Worm (Caenorhabditis elegans) whole organism, mixed stage, embryonic: ENCODE measurements around the gene C09F12.3.
A peak's percentile ranks its signal among the peaks of the same experiment; 100 is the strongest.

Experiments
- M03D4.4 ChIP-seq: sonication (generic microtip); optimal IDR thresholded peaks from 2 replicates; lab custom pipeline; 2017; ENCODE audit warnings: mild to moderate bottlenecking, missing genetic modification characterization, missing compliant biosample characterization
- bed-3 ChIP-seq: fragments of 200-800 bp; sonication (Bioruptor generic); optimal IDR thresholded peaks from 3 replicates; lab custom pipeline; 2018; ENCODE audit warnings: mild to moderate bottlenecking, missing genetic modification characterization, moderate library complexity, missing compliant biosample characterization
- blmp-1 ChIP-seq: fragments of 150-350 bp; optimal IDR thresholded peaks from 2 replicates; lab custom pipeline; 2014; ENCODE audit warnings: missing biosample characterization, missing genetic modification characterization
- ceh-39 ChIP-seq: fragments of 150-350 bp; optimal IDR thresholded peaks from 2 replicates; lab custom pipeline; 2014; ENCODE audit warnings: missing biosample characterization, missing genetic modification characterization
- ceh-43 ChIP-seq: fragments of 200-800 bp; sonication (Bioruptor generic); optimal IDR thresholded peaks from 2 replicates; lab custom pipeline; 2018; ENCODE audit warnings: mild to moderate bottlenecking, missing genetic modification characterization, moderate library complexity, missing compliant biosample characterization
- ceh-83 ChIP-seq: fragments of 200-800 bp; sonication (Bioruptor generic); optimal IDR thresholded peaks from 2 replicates; lab custom pipeline; 2018; ENCODE audit warnings: mild to moderate bottlenecking, missing genetic modification characterization, missing compliant biosample characterization
- ces-1 ChIP-seq: fragments of 150-350 bp; optimal IDR thresholded peaks from 2 replicates; lab custom pipeline; 2014; ENCODE audit warnings: missing biosample characterization, missing genetic modification reagents, missing genetic modification characterization
- drap-1 ChIP-seq: fragments of 200-800 bp; sonication (Bioruptor generic); optimal IDR thresholded peaks from 3 replicates; lab custom pipeline; 2018; ENCODE audit warnings: mild to moderate bottlenecking, missing genetic modification characterization, missing compliant biosample characterization
- elt-1 ChIP-seq: sonication (generic microtip); optimal IDR thresholded peaks from 2 replicates; lab custom pipeline; 2017; ENCODE audit warnings: missing genetic modification characterization, mild to moderate bottlenecking, missing compliant biosample characterization, antibody characterized with exemption, moderate library complexity, borderline replicate concordance; ENCODE audit not compliant: insufficient read depth
- elt-3 ChIP-seq: fragments of 150-350 bp; optimal IDR thresholded peaks from 2 replicates; lab custom pipeline; 2014; ENCODE audit warnings: missing biosample characterization, missing genetic modification characterization
- flh-1 ChIP-seq: fragments of 200-800 bp; sonication (Bioruptor generic); optimal IDR thresholded peaks from 2 replicates; lab custom pipeline; 2018; ENCODE audit warnings: mild to moderate bottlenecking, missing genetic modification characterization, moderate library complexity, missing compliant biosample characterization
- ham-2 ChIP-seq: fragments of 200-800 bp; sonication (Bioruptor generic); optimal IDR thresholded peaks from 2 replicates; lab custom pipeline; 2018; ENCODE audit warnings: mild to moderate bottlenecking, missing genetic modification characterization, missing compliant biosample characterization
- hlh-1 ChIP-seq: fragments of 150-350 bp; optimal IDR thresholded peaks from 2 replicates; lab custom pipeline; 2014; ENCODE audit warnings: missing biosample characterization, missing genetic modification reagents, missing genetic modification characterization
- lin-13 ChIP-seq: fragments of 150-350 bp; optimal IDR thresholded peaks from 2 replicates; lab custom pipeline; 2014; ENCODE audit warnings: missing biosample characterization, missing genetic modification characterization
- lsy-2 ChIP-seq: fragments of 150-350 bp; optimal IDR thresholded peaks from 2 replicates; lab custom pipeline; 2014; ENCODE audit warnings: missing biosample characterization, missing genetic modification characterization
- mab-5 ChIP-seq: fragments of 150-350 bp; optimal IDR thresholded peaks from 2 replicates; lab custom pipeline; 2014; ENCODE audit warnings: missing biosample characterization, missing genetic modification characterization
- mls-2 ChIP-seq: sonication (generic microtip); optimal IDR thresholded peaks from 2 replicates; lab custom pipeline; 2016; ENCODE audit warnings: mild to moderate bottlenecking, missing genetic modification characterization, moderate library complexity, missing compliant biosample characterization
- nhr-12 ChIP-seq: fragments of 150-350 bp; optimal IDR thresholded peaks from 2 replicates; lab custom pipeline; 2014; ENCODE audit warnings: missing biosample characterization, missing genetic modification characterization
- nhr-2 ChIP-seq: fragments of 150-350 bp; optimal IDR thresholded peaks from 2 replicates; lab custom pipeline; 2014; ENCODE audit warnings: missing biosample characterization, missing genetic modification characterization
- nhr-237 ChIP-seq: fragments of 150-350 bp; optimal IDR thresholded peaks from 2 replicates; lab custom pipeline; 2014; ENCODE audit warnings: missing biosample characterization, missing genetic modification characterization
- nhr-28 ChIP-seq: fragments of 150-350 bp; optimal IDR thresholded peaks from 2 replicates; lab custom pipeline; 2014; ENCODE audit warnings: missing biosample characterization, missing genetic modification characterization
- pha-4 ChIP-seq: fragments of 150-350 bp; optimal IDR thresholded peaks from 2 replicates; lab custom pipeline; 2018; ENCODE audit warnings: missing biosample characterization, missing genetic modification reagents, missing genetic modification characterization
- snpc-4 ChIP-seq: fragments of 150-350 bp; optimal IDR thresholded peaks from 2 replicates; lab custom pipeline; 2014; ENCODE audit warnings: missing biosample characterization, missing genetic modification characterization
- sptf-1 ChIP-seq: sonication (generic microtip); optimal IDR thresholded peaks from 2 replicates; lab custom pipeline; 2017; ENCODE audit warnings: mild to moderate bottlenecking, missing genetic modification characterization, moderate library complexity, missing compliant biosample characterization
- tbx-8 ChIP-seq: fragments of 200-800 bp; sonication (Bioruptor generic); optimal IDR thresholded peaks from 2 replicates; lab custom pipeline; 2018; ENCODE audit warnings: mild to moderate bottlenecking, missing genetic modification characterization, moderate library complexity, missing compliant biosample characterization
- unc-120 ChIP-seq: sonication (generic microtip); optimal IDR thresholded peaks from 2 replicates; lab custom pipeline; 2017; ENCODE audit warnings: missing genetic modification characterization, missing compliant biosample characterization; ENCODE audit not compliant: poor library complexity, severe bottlenecking
- unc-39 ChIP-seq: fragments of 150-350 bp; optimal IDR thresholded peaks from 2 replicates; lab custom pipeline; 2014; ENCODE audit warnings: missing biosample characterization, missing genetic modification characterization
- unc-62 ChIP-seq: fragments of 150-350 bp; optimal IDR thresholded peaks from 2 replicates; lab custom pipeline; 2014; ENCODE audit warnings: missing biosample characterization, missing genetic modification reagents, missing genetic modification characterization
- zip-8 ChIP-seq: fragments of 150-350 bp; optimal IDR thresholded peaks from 2 replicates; lab custom pipeline; 2014; ENCODE audit warnings: missing biosample characterization, missing genetic modification characterization
- ztf-11 ChIP-seq: fragments of 150-350 bp; optimal IDR thresholded peaks from 2 replicates; lab custom pipeline; 2014; ENCODE audit warnings: missing biosample characterization, missing genetic modification characterization

The C09F12.3 gene

DNA sequence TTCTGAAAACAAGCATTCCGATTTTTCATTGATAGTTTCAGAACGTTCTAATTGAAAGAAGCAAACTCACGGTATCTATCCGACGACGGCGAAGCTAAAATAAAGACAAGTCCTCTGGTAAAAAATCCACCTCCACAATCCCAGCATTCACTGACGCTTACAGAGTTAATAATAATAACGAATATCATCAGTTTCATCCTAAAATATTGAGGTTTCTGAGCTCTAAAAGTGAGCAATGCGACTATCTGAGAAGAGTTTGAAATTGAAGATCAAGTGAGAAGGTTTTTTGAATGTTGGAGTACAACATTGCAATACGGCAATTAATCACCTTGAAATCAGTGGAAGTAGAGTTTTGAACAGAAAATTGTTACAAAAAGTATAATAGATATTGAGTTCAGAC lies 33.8 kb upstream of the C09F12.3 start, which contains the start of gene W04G3.12:
W04G3.12 (minus strand) TSS at position 311 of the 400 bp plus-strand sequence.
- no peak for TF ChIP-seq drap-1
- TF ChIP-seq nhr-28 (tag; lab: Kevin White, UChicago), result no peak
- no peak for TF ChIP-seq ces-1 (GFP tag; lab: Kevin White, UChicago)
- no peak for TF ChIP-seq bed-3
- TF ChIP-seq unc-62 (GFP tag; lab: Kevin White, UChicago), result no peak
- no peak for TF ChIP-seq flh-1 (GFP tag; lab: Kevin White, UChicago)
- no peak for TF ChIP-seq tbx-8 (GFP tag; lab: Kevin White, UChicago)
- no peak for TF ChIP-seq nhr-2 (tag; lab: Kevin White, UChicago)
- no peak for TF ChIP-seq zip-8 (tag; lab: Kevin White, UChicago)
- no peak for TF ChIP-seq ceh-83 (GFP tag; lab: Kevin White, UChicago)
- TF ChIP-seq unc-39, result no peak
- no peak for TF ChIP-seq pha-4 (tag; lab: Kevin White, UChicago)
- TF ChIP-seq elt-1 (tag; lab: Kevin White, UChicago), result no peak
- TF ChIP-seq lin-13 (tag; lab: Kevin White, UChicago), result no peak
- no peak for TF ChIP-seq unc-120
- TF ChIP-seq ceh-43 (GFP tag; lab: Kevin White, UChicago), result no peak
- no peak for TF ChIP-seq hlh-1
- no peak for TF ChIP-seq ham-2 (GFP tag; lab: Kevin White, UChicago)
- TF ChIP-seq snpc-4 (tag; lab: Kevin White, UChicago), result no peak
- no peak for TF ChIP-seq M03D4.4

DNA sequence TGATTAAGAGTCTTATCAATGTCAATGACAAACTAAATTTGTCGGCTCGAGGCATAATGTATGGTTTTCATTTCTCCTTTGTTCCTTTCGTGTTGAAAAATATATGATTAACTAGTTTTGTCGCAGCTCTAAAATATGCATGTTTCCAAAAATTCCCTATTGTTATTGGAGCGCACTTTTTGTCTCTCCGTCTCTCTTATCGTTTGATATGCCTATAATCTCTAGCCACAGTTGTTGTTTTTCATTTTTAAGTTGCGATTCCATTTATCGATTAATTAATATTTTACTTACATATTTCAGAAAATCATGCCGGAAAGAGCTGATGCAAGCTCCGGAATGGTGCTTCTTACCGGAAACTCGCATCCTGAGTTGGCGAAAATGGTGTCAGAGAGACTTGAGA lies 30.7 kb upstream of the C09F12.3 start, which contains the start of gene W04G3.5:
W04G3.5 (plus strand) TSS at position 301 of the 400 bp plus-strand sequence.
- TF ChIP-seq nhr-237, result no peak
- TF ChIP-seq ces-1 (GFP tag; lab: Kevin White, UChicago), result no peak
- TF ChIP-seq unc-39, result no peak
- no peak for TF ChIP-seq bed-3
- TF ChIP-seq nhr-28 (tag; lab: Kevin White, UChicago), result no peak
- TF ChIP-seq nhr-2 (tag; lab: Kevin White, UChicago), result no peak

DNA sequence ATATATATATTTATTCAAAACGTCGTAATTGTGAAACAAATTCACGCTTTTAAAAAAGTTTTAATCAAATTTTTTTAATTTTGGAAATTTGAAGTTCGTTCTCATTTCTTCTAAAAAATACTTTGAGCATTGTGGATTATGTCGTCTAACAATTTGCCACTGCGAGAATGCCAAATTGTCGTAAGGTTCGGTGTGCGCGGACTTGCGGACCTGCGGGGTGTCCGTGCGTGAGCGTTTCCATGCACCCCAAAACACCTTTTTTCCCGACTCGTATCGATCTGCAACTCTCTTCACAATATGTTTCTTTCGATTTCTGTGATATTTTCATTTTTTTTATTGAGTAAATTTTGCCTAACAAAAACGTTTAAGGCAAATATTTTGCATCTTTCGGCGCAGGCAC lies 30.0 kb upstream of the C09F12.3 start:
- TF ChIP-seq lin-13 (tag; lab: Kevin White, UChicago), result peak; percentile 22
- TF ChIP-seq zip-8 (tag; lab: Kevin White, UChicago), result no peak

DNA sequence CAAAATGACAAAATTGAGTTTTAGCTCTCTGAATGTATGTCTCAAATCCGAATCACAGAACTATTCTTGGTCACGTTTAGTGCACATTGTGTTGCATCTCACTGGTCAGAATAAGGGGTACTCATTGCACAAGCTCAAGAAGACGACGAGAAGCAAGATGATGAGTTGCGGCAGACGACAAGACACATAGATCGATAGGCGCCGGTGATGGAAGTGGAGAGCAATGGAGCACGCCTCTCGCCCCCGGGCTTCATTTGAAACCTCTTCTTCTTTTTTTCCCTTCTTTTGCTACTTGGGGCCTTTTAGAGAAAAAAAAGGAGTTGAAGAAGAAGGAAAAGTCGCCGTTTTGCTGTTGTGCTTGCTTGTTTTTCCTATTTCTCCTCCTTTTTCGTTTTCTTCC lies 25.7 kb upstream of the C09F12.3 start, which contains the start of gene apt-9:
apt-9 (plus strand) TSS at position 194 of the 400 bp plus-strand sequence.
- TF ChIP-seq ces-1 (GFP tag; lab: Kevin White, UChicago) (peak; percentile 52), unc-120 (no peak), tbx-8 (GFP tag; lab: Kevin White, UChicago) (no peak)

DNA sequence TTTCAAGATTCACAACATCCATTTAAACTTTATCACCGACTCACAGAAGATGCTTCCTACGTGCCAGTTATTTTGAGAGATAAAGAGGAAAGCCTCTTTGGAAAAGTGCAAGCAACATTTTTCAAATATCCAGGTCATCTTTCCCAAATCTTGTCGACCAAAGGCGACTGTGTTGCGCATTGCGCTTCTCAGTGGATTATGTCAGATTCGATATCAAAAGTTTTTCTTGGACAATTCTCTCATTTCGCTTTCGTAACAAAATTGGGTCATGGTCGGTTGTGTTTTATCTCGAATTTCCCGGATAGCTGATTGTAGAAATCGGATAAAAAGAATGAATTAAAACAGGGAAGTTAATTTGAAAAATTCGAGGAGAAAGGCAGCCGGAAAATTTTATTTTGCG lies 24.6 kb upstream of the C09F12.3 start:
- peak; percentile 44 for TF ChIP-seq blmp-1 (tag; lab: Kevin White, UChicago)
- peak; percentile 5 for TF ChIP-seq elt-1 (tag; lab: Kevin White, UChicago)
- no peak for TF ChIP-seq unc-62 (GFP tag; lab: Kevin White, UChicago)
- no peak for TF ChIP-seq nhr-28 (tag; lab: Kevin White, UChicago)
- no peak for TF ChIP-seq mls-2 (tag; lab: Kevin White, UChicago)
- TF ChIP-seq unc-120, result no peak
- peak; percentile 33 for TF ChIP-seq ham-2 (GFP tag; lab: Kevin White, UChicago)

DNA sequence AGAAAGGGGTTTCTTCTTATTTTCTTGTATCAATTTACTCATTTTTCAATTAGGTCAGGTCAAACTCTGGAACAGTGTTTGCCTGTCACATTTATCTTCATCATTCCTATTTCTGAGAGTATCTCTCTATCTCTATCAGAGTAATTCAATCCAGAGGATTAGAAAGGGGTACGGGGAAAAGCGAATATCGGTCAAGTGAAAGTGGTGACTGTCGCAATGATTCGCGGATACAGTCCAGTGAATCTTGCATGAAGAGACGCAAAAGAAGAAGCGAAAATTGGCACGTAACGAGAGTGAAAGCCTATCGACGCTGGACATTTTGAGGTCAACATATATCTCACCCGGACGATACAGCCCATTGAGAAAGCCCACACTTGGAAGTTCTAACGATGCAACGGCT lies 22.1 kb upstream of the C09F12.3 start, which contains the start of gene lpr-4:
lpr-4 (plus strand) TSS at position 328 of the 400 bp plus-strand sequence.
- TF ChIP-seq drap-1, result no peak
- no peak for TF ChIP-seq ces-1 (GFP tag; lab: Kevin White, UChicago)
- no peak for TF ChIP-seq ceh-83 (GFP tag; lab: Kevin White, UChicago)
- peak; percentile 98 for TF ChIP-seq blmp-1 (tag; lab: Kevin White, UChicago)
- TF ChIP-seq tbx-8 (GFP tag; lab: Kevin White, UChicago), result no peak
- no peak for TF ChIP-seq sptf-1 (tag; lab: Kevin White, UChicago)
- no peak for TF ChIP-seq mls-2 (tag; lab: Kevin White, UChicago)
- no peak for TF ChIP-seq unc-39
- TF ChIP-seq hlh-1, result no peak
- TF ChIP-seq unc-62 (GFP tag; lab: Kevin White, UChicago), result peak; percentile 57
- no peak for TF ChIP-seq nhr-2 (tag; lab: Kevin White, UChicago)
- peak; percentile 83 for TF ChIP-seq ham-2 (GFP tag; lab: Kevin White, UChicago)
- TF ChIP-seq elt-1 (tag; lab: Kevin White, UChicago), result peak; percentile 5
- TF ChIP-seq ztf-11 (tag; lab: Kevin White, UChicago), result no peak
- no peak for TF ChIP-seq snpc-4 (tag; lab: Kevin White, UChicago)
- TF ChIP-seq nhr-28 (tag; lab: Kevin White, UChicago), result no peak
- TF ChIP-seq lsy-2, result no peak
- no peak for TF ChIP-seq ceh-39 (tag; lab: Kevin White, UChicago)
- no peak for TF ChIP-seq mab-5 (tag; lab: Kevin White, UChicago)
- TF ChIP-seq nhr-12 (tag; lab: Kevin White, UChicago), result no peak
- peak; percentile 57 for TF ChIP-seq elt-3 (tag; lab: Kevin White, UChicago)
